Fruit fly (Drosophila melanogaster) whole organism, wandering third instar larva: Measurements from ENCODE around the gene CG7970.

Source experiments
- Jra ChIP-seq: sonication (Bioruptor generic); optimal IDR thresholded peaks from 2 replicates; lab custom pipeline; 2016; ENCODE audit warnings: missing biosample characterization, missing genetic modification characterization
- dsf ChIP-seq: sonication (Bioruptor generic); optimal IDR thresholded peaks from 2 replicates; lab custom pipeline; 2016; ENCODE audit warnings: missing biosample characterization, missing genetic modification characterization, borderline replicate concordance
- ey ChIP-seq: fragments of 200-800 bp; sonication (Bioruptor generic); optimal IDR thresholded peaks from 2 replicates; lab custom pipeline; 2016; ENCODE audit warnings: missing biosample characterization, missing genetic modification characterization
- fru ChIP-seq: fragments of 200-800 bp; sonication (Bioruptor generic); optimal IDR thresholded peaks from 3 replicates; lab custom pipeline; 2016; ENCODE audit warnings: missing biosample characterization, mild to moderate bottlenecking, missing genetic modification characterization
- h ChIP-seq: fragments of 200-800 bp; sonication (Bioruptor generic); optimal IDR thresholded peaks from 3 replicates; lab custom pipeline; 2016; ENCODE audit warnings: missing biosample characterization, mild to moderate bottlenecking, missing genetic modification characterization
- pan ChIP-seq: fragments of >200 bp; optimal IDR thresholded peaks from 2 replicates; lab custom pipeline; 2017
- psq ChIP-seq: fragments of 200-800 bp; sonication (Bioruptor generic); optimal IDR thresholded peaks from 3 replicates; lab custom pipeline; 2017; ENCODE audit warnings: missing biosample characterization, mild to moderate bottlenecking, missing genetic modification characterization, moderate library complexity
- sage ChIP-seq: fragments of 200-800 bp; sonication (Bioruptor generic); optimal IDR thresholded peaks from 2 replicates; lab custom pipeline; 2016; ENCODE audit warnings: missing biosample characterization, mild to moderate bottlenecking, missing genetic modification characterization
- sv ChIP-seq: fragments of 200-800 bp; sonication (Bioruptor generic); optimal IDR thresholded peaks from 3 replicates; lab custom pipeline; 2016; ENCODE audit warnings: missing biosample characterization, missing genetic modification characterization
- tai ChIP-seq: sonication (Bioruptor generic); optimal IDR thresholded peaks from 2 replicates; lab custom pipeline; 2016; ENCODE audit warnings: missing biosample characterization, missing genetic modification characterization
- usp ChIP-seq: fragments of >200 bp; optimal IDR thresholded peaks from 2 replicates; lab custom pipeline; 2017; ENCODE audit warnings: missing biosample characterization, missing genetic modification characterization

dm6 chr3L:1637652-1638051, 14.9 kb upstream of the CG7970 start, which contains the start of gene nSyb:
- no peak for TF ChIP-seq sage
- no peak for TF ChIP-seq tai (GFP tag; lab: Kevin White, UChicago)
- no peak for TF ChIP-seq sv (GFP tag; lab: Kevin White, UChicago)
- TF ChIP-seq pan (lab: Kevin White, UChicago), result no peak
- TF ChIP-seq usp (GFP tag; lab: Kevin White, UChicago), result no peak
- TF ChIP-seq dsf, result no peak
- TF ChIP-seq Jra (GFP tag; lab: Kevin White, UChicago), result no peak
- TF ChIP-seq psq (GFP tag; lab: Kevin White, UChicago), result no peak
- TF ChIP-seq h (GFP tag; lab: Kevin White, UChicago), result no peak
- TF ChIP-seq fru (GFP tag; lab: Kevin White, UChicago), result no peak
- no peak for TF ChIP-seq ey
